Fruit fly (Drosophila melanogaster): Measurements from ENCODE around the gene CG10514.
A peak's percentile ranks its signal among the peaks of the same experiment; 100 is the strongest.

CG10514 gene

DNA sequence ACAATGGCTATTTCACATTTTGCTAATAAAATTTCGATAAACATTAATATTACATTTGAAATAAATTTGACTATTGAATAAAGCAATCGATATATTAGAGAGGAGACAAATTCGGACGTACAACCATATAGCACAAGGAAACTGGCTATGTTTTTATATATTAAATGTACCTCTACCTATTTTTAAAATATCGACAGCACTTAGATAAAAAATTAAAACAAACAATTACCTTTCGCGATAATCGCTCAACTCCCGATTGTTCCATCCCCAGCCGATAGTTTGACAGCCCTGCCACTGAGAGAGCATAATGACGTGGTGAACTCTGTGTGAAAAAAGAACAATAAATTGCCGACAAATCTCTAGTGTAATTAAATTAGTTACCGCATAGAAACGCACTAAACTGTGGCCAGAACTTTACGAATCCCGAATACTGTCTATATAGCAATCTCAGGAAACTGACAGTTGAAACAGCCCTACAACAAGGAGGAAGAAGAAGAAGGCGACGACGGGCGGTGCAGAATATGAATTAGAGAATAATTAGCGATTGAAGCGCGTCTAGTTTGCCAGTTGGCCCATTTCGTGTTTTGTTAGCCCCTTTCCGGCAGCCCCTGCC is 20.9 kb downstream of the CG10514 start, which contains the start of gene CG11857 (continued):
- TF ChIP-seq CG6654 (GFP tag; optimal IDR thresholded peaks at IDR 0.05), result peak; percentile 88
- TF ChIP-seq vvl (GFP tag; IDR thresholded peaks at IDR 0.05), result peak; percentile 99
- TF ChIP-seq Hmr (GFP tag; optimal IDR thresholded peaks at IDR 0.05), result peak; percentile 97
- peak; percentile 98 for TF ChIP-seq ems (GFP tag; optimal IDR thresholded peaks at IDR 0.05)
- TF ChIP-seq CG11560 (tag; IDR thresholded peaks at IDR 0.05), result peak; percentile 93
- peak; percentile 99 for TF ChIP-seq CG17328 (GFP tag; IDR thresholded peaks at IDR 0.05)
- TF ChIP-seq ken (GFP tag; IDR thresholded peaks at IDR 0.05), result peak; percentile 99
- TF ChIP-seq mam (GFP tag; optimal IDR thresholded peaks at IDR 0.05), result peak; percentile 99
- peak; percentile 78 for TF ChIP-seq fd64A (GFP tag; optimal IDR thresholded peaks at IDR 0.05)
- TF ChIP-seq ranshi (GFP tag; IDR thresholded peaks at IDR 0.05), result peak; percentile 99
- peak; percentile 99 for TF ChIP-seq lilli (GFP tag; optimal IDR thresholded peaks at IDR 0.05)
- TF ChIP-seq CG2202 (tag; optimal IDR thresholded peaks at IDR 0.05), result peak; percentile 95
- peak; percentile 100 for TF ChIP-seq sens (GFP tag)
- peak; percentile 99 for TF ChIP-seq HLH4C (GFP tag; IDR thresholded peaks at IDR 0.05; ENCODE audit: partially characterized antibody)
- peak; percentile 97 for TF ChIP-seq dimm (GFP tag; IDR thresholded peaks at IDR 0.05)
- peak; percentile 99 for TF ChIP-seq nmo (GFP tag; optimal IDR thresholded peaks at IDR 0.05)
- peak; percentile 97 for TF ChIP-seq CG30431 (GFP tag; optimal IDR thresholded peaks at IDR 0.05)
- peak; percentile 96 for TF ChIP-seq CG33557 (GFP tag; optimal IDR thresholded peaks at IDR 0.05)
- peak; percentile 79 for TF ChIP-seq grn (GFP tag; optimal IDR thresholded peaks at IDR 0.05)
- TF ChIP-seq CG5245 (GFP tag; optimal IDR thresholded peaks at IDR 0.05), result peak; percentile 98
- peak; percentile 98 for TF ChIP-seq Atf3 (GFP tag; optimal IDR thresholded peaks at IDR 0.05)
- peak; percentile 99 for TF ChIP-seq CG12391 (tag; optimal IDR thresholded peaks at IDR 0.05)
- peak; percentile 99 for TF ChIP-seq CG11456 (GFP tag; IDR thresholded peaks at IDR 0.05)
- peak; percentile 97 for TF ChIP-seq CG18764 (GFP tag; optimal IDR thresholded peaks at IDR 0.05)
- TF ChIP-seq Hr39 (optimal IDR thresholded peaks at IDR 0.05), result no peak
- TF ChIP-seq CG15269 (tag; optimal IDR thresholded peaks at IDR 0.05), result peak; percentile 97
- TF ChIP-seq CG10274 (GFP tag; optimal IDR thresholded peaks at IDR 0.05), result peak; percentile 81
- TF ChIP-seq Dad (GFP tag; optimal IDR thresholded peaks at IDR 0.05), result peak; percentile 97
- peak; percentile 95 for TF ChIP-seq CG3838 (GFP tag; optimal IDR thresholded peaks at IDR 0.05)
- TF ChIP-seq Nf-YA (GFP tag; IDR thresholded peaks at IDR 0.05), result peak; percentile 96
- peak; percentile 100 for TF ChIP-seq CG34422 (GFP tag; IDR thresholded peaks at IDR 0.05)
- peak; percentile 100 for TF ChIP-seq Dll (GFP tag; IDR thresholded peaks at IDR 0.05; ENCODE audit: partially characterized antibody)
- TF ChIP-seq nom (GFP tag; optimal IDR thresholded peaks at IDR 0.05), result peak; percentile 80
- peak; percentile 99 for TF ChIP-seq Xrp1 (GFP tag; IDR thresholded peaks at IDR 0.05)
- TF ChIP-seq yki (optimal IDR thresholded peaks at IDR 0.05), result no peak
- peak; percentile 92 for TF ChIP-seq bowl (GFP tag; IDR thresholded peaks at IDR 0.05)
- TF ChIP-seq CrebB (tag; optimal IDR thresholded peaks at IDR 0.05), result peak; percentile 96
- TF ChIP-seq Ada2b (GFP tag; IDR thresholded peaks at IDR 0.05), result peak; percentile 98
- peak; percentile 98 for TF ChIP-seq HLH54F (GFP tag; optimal IDR thresholded peaks at IDR 0.05)
- peak; percentile 79 for TF ChIP-seq fd102C (GFP tag; optimal IDR thresholded peaks at IDR 0.05)
- TF ChIP-seq ash1 (GFP tag; optimal IDR thresholded peaks at IDR 0.05), result peak; percentile 84
- TF ChIP-seq CG34376 (GFP tag; optimal IDR thresholded peaks at IDR 0.05), result peak; percentile 97
- TF ChIP-seq Vsx1 (GFP tag; optimal IDR thresholded peaks at IDR 0.05), result peak; percentile 88
- peak; percentile 79 for TF ChIP-seq wek (GFP tag; optimal IDR thresholded peaks at IDR 0.05)
- TF ChIP-seq Lpt (GFP tag; optimal IDR thresholded peaks at IDR 0.05), result no peak
- TF ChIP-seq CG11723 (GFP tag; optimal IDR thresholded peaks at IDR 0.05), result peak; percentile 94
- TF ChIP-seq Dbx (GFP tag; IDR thresholded peaks at IDR 0.05), result peak; percentile 99
- peak; percentile 97 to 98 for TF ChIP-seq chif (GFP tag; optimal IDR thresholded peaks at IDR 0.05)
- peak; percentile 93 for TF ChIP-seq CG43689 (GFP tag; IDR thresholded peaks at IDR 0.05)
- peak; percentile 97 for TF ChIP-seq CG18619 (GFP tag; optimal IDR thresholded peaks at IDR 0.05)
- TF ChIP-seq CG4282 (GFP tag; optimal IDR thresholded peaks at IDR 0.05), result peak; percentile 96
